Worm (Caenorhabditis elegans) whole organism, young adult: ENCODE results near the gene C39B5.6.
A peak's percentile ranks its signal among the peaks of the same experiment; 100 is the strongest.

ENCODE experiments used
- B0336.3 ChIP-seq: fragments of 200-800 bp; sonication (Bioruptor generic); IDR thresholded peaks from 2 replicates; pipeline ENCODE4 v1.3.6; 2022; ENCODE audit warnings: missing genetic modification characterization, missing compliant biosample characterization
- F22D6.2 ChIP-seq: sonication (generic microtip); optimal IDR thresholded peaks from 2 replicates; lab custom pipeline; 2016; ENCODE audit warnings: mild to moderate bottlenecking, missing genetic modification characterization, missing compliant biosample characterization
- F33H1.4 ChIP-seq: fragments of 200-800 bp; sonication (Bioruptor generic); IDR thresholded peaks from 2 replicates; pipeline ENCODE4 v1.3.6; 2022; ENCODE audit warnings: missing genetic modification reagents, missing genetic modification characterization, missing compliant biosample characterization
- F39B2.1 ChIP-seq: fragments of 200-800 bp; sonication (Bioruptor generic); IDR thresholded peaks from 2 replicates; pipeline ENCODE4 v1.3.6; 2022; ENCODE audit warnings: missing genetic modification reagents, missing genetic modification characterization, missing compliant biosample characterization
- F57C9.4 ChIP-seq: sonication (generic microtip); optimal IDR thresholded peaks from 2 replicates; lab custom pipeline; 2017; ENCODE audit warnings: mild to moderate bottlenecking, missing genetic modification characterization, missing compliant biosample characterization
- K11D2.4 ChIP-seq: fragments of 200-800 bp; sonication (Bioruptor generic); IDR thresholded peaks from 2 replicates; pipeline ENCODE4 v1.3.6; 2022; ENCODE audit warnings: missing genetic modification reagents, missing genetic modification characterization, missing compliant biosample characterization
- T07F8.4 ChIP-seq: sonication (generic microtip); optimal IDR thresholded peaks from 2 replicates; lab custom pipeline; 2016; ENCODE audit warnings: mild to moderate bottlenecking, missing genetic modification characterization, moderate library complexity, missing compliant biosample characterization
- Y53F4B.3 ChIP-seq: fragments of 200-800 bp; sonication (Bioruptor generic); IDR thresholded peaks from 2 replicates; pipeline ENCODE4 v1.3.6; 2022; ENCODE audit warnings: missing genetic modification reagents, missing genetic modification characterization, missing compliant biosample characterization
- Y53G8AR.9 ChIP-seq: fragments of 200-800 bp; sonication (Bioruptor generic); conservative IDR thresholded peaks from 2 replicates; pipeline ENCODE4 v1.3.6; 2022; ENCODE audit warnings: missing genetic modification reagents, missing genetic modification characterization, missing compliant biosample characterization
- Y67H2A.10 ChIP-seq: fragments of 200-800 bp; sonication (Bioruptor generic); conservative IDR thresholded peaks from 2 replicates; pipeline ENCODE4 v1.3.6; 2022; ENCODE audit warnings: missing genetic modification reagents, missing genetic modification characterization, missing compliant biosample characterization
- akir-1 ChIP-seq: fragments of 200-800 bp; sonication (Bioruptor generic); optimal IDR thresholded peaks from 2 replicates; lab custom pipeline; 2018; ENCODE audit warnings: mild to moderate bottlenecking, missing genetic modification characterization, moderate library complexity, missing compliant biosample characterization
- attf-3 ChIP-seq: fragments of 200-800 bp; sonication (Bioruptor generic); conservative IDR thresholded peaks from 2 replicates; pipeline ENCODE4 v1.3.6; 2022; ENCODE audit warnings: missing genetic modification reagents, missing genetic modification characterization, missing compliant biosample characterization
- ccch-3 ChIP-seq: fragments of 200-800 bp; sonication (Bioruptor generic); optimal IDR thresholded peaks from 2 replicates; lab custom pipeline; 2018; ENCODE audit warnings: mild to moderate bottlenecking, missing genetic modification characterization, missing compliant biosample characterization
- cebp-1 ChIP-seq, 2 experiments: fragments of 200-800 bp in 1 of 2; sonication (Bioruptor generic) in 1 of 2; sonication (generic microtip) in 1 of 2; IDR thresholded peaks in 1 of 2; optimal IDR thresholded peaks in 1 of 2; 2 replicates each; pipeline versions ENCODE4 v1.3.6 to Lab custom; 2017 to 2022; ENCODE audit warnings: missing compliant biosample characterization in 2 of 2, missing genetic modification characterization in 2 of 2, mild to moderate bottlenecking in 1 of 2, missing genetic modification reagents in 1 of 2, moderate library complexity in 1 of 2
- ceh-27 ChIP-seq: fragments of 200-800 bp; sonication (Bioruptor generic); optimal IDR thresholded peaks from 2 replicates; lab custom pipeline; 2018; ENCODE audit warnings: mild to moderate bottlenecking, missing genetic modification characterization, moderate library complexity, missing compliant biosample characterization
- die-1 ChIP-seq: sonication (generic microtip); optimal IDR thresholded peaks from 2 replicates; lab custom pipeline; 2016; ENCODE audit warnings: missing genotype, mild to moderate bottlenecking, missing genetic modification characterization, missing compliant biosample characterization
- dpl-1 ChIP-seq: fragments of 150-350 bp; optimal IDR thresholded peaks from 2 replicates; lab custom pipeline; 2014; ENCODE audit warnings: missing biosample characterization, missing genetic modification reagents, missing genetic modification characterization
- egl-44 ChIP-seq: fragments of 200-800 bp; sonication (Bioruptor generic); IDR thresholded peaks from 2 replicates; pipeline ENCODE4 v1.3.6; 2022; ENCODE audit warnings: missing genetic modification reagents, missing genetic modification characterization, missing compliant biosample characterization
- egrh-3 ChIP-seq: fragments of 200-800 bp; sonication (Bioruptor generic); IDR thresholded peaks from 2 replicates; pipeline ENCODE4 v1.3.6; 2022; ENCODE audit warnings: missing genetic modification reagents, missing genetic modification characterization, missing compliant biosample characterization
- let-607 ChIP-seq, 2 experiments: fragments of 200-800 bp in 1 of 2; sonication (Bioruptor generic) in 1 of 2; sonication (generic microtip) in 1 of 2; optimal IDR thresholded peaks; 2 replicates each; lab custom pipeline; 2016 to 2018; ENCODE audit warnings: mild to moderate bottlenecking in 2 of 2, missing compliant biosample characterization in 2 of 2, missing genetic modification characterization in 2 of 2, moderate library complexity in 2 of 2, missing genotype in 1 of 2
- lsy-27 ChIP-seq: sonication (generic microtip); optimal IDR thresholded peaks from 2 replicates; lab custom pipeline; 2017; ENCODE audit warnings: missing genetic modification characterization, mild to moderate bottlenecking, missing compliant biosample characterization, antibody characterized with exemption, missing genotype, borderline replicate concordance; ENCODE audit not compliant: insufficient read depth
- madf-3 ChIP-seq: fragments of 200-800 bp; sonication (Bioruptor generic); IDR thresholded peaks from 2 replicates; pipeline ENCODE4 v1.3.6; 2022; ENCODE audit warnings: missing genetic modification reagents, missing genetic modification characterization, missing compliant biosample characterization
- mcd-1 ChIP-seq: fragments of 200-800 bp; sonication (Bioruptor generic); IDR thresholded peaks from 2 replicates; pipeline ENCODE4 v1.3.6; 2022; ENCODE audit warnings: missing genetic modification reagents, missing genetic modification characterization, missing compliant biosample characterization
- mel-28 ChIP-seq: sonication (generic microtip); optimal IDR thresholded peaks from 2 replicates; lab custom pipeline; 2016; ENCODE audit warnings: borderline replicate concordance, mild to moderate bottlenecking, missing genetic modification characterization, missing compliant biosample characterization
- mes-4 ChIP-seq: sonication (generic microtip); optimal IDR thresholded peaks from 2 replicates; lab custom pipeline; 2016; ENCODE audit warnings: missing genotype, missing genetic modification characterization, missing compliant biosample characterization
- nhr-80 ChIP-seq: sonication (generic microtip); optimal IDR thresholded peaks from 2 replicates; lab custom pipeline; 2016; ENCODE audit warnings: missing genetic modification characterization, missing compliant biosample characterization
- snpc-3.4 ChIP-seq: sonication (generic microtip); optimal IDR thresholded peaks from 2 replicates; lab custom pipeline; 2017; ENCODE audit warnings: missing genetic modification characterization, mild to moderate bottlenecking, missing compliant biosample characterization, antibody characterized with exemption, moderate library complexity, missing genotype, missing genetic modification reagents
- snpc-4 ChIP-seq, 5 experiments: fragments of 150-350 bp in 1 of 5; sonication (generic microtip) in 4 of 5; optimal IDR thresholded peaks; 2 replicates each; lab custom pipeline; 2014 to 2018; ENCODE audit warnings: missing genetic modification characterization in 5 of 5, missing biosample characterization in 3 of 5, antibody characterized with exemption in 2 of 5, mild to moderate bottlenecking in 2 of 5, missing compliant biosample characterization in 2 of 5, missing genotype in 2 of 5, moderate library complexity in 2 of 5, missing genetic modification reagents in 1 of 5
- ztf-25 ChIP-seq: fragments of 200-800 bp; sonication (Bioruptor generic); IDR thresholded peaks from 2 replicates; pipeline ENCODE4 v1.3.6; 2022; ENCODE audit warnings: missing genetic modification reagents, missing genetic modification characterization, missing compliant biosample characterization
- ztf-3 ChIP-seq: fragments of 200-800 bp; sonication (Bioruptor generic); optimal IDR thresholded peaks from 2 replicates; lab custom pipeline; 2018; ENCODE audit warnings: mild to moderate bottlenecking, missing genetic modification characterization, missing compliant biosample characterization
- ztf-6 ChIP-seq: fragments of 200-800 bp; sonication (Bioruptor generic); IDR thresholded peaks from 2 replicates; pipeline ENCODE4 v1.3.6; 2022; ENCODE audit warnings: missing genetic modification reagents, missing genetic modification characterization, missing compliant biosample characterization

The C39B5.6 gene

DNA sequence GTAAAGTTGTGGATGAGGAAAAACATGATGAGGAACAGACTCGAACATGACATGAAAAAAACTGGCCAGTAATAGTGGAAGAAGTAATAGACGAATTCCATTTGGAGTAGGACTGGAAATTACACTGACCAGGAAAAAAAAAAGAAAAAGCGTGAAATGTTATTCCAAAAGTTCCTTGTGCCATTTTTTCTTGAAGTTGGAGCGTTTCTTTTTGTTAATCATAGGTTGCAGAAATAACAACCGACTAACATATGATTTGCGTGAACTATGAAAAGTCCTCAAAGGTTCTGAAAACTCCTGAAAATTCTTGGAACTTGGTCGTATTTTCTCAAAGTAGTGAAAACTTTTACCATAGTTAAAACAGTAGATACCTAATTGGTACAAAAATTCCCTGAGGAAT, 47.9 kb downstream of the C39B5.6 start, which contains the start of gene srd-67:
Gene srd-67, minus strand, starts transcription at position 101 of the 400 bp plus-strand sequence.
- TF ChIP-seq Y53F4B.3 (GFP tag; lab: Robert Waterston, UW) = no peak
- no peak for TF ChIP-seq Y67H2A.10 (GFP tag; lab: Robert Waterston, UW)
- TF ChIP-seq dpl-1 (GFP tag; lab: Kevin White, UChicago) = no peak
- TF ChIP-seq F33H1.4 (GFP tag; lab: Robert Waterston, UW) = no peak
- TF ChIP-seq die-1 (tag; lab: Kevin White, UChicago) = no peak
- TF ChIP-seq let-607 (tag; optimal IDR thresholded peaks at IDR 0.05; lab: Kevin White, UChicago) = no peak
- TF ChIP-seq F22D6.2 (tag; lab: Kevin White, UChicago) = no peak
- TF ChIP-seq Y53G8AR.9 (GFP tag; lab: Robert Waterston, UW) = no peak
- no peak for TF ChIP-seq mcd-1 (GFP tag; lab: Robert Waterston, UW)
- no peak for TF ChIP-seq K11D2.4 (GFP tag; lab: Robert Waterston, UW)
- no peak for TF ChIP-seq snpc-4 (GFP tag; optimal IDR thresholded peaks at IDR 0.05; lab: Kevin White, UChicago)
- TF ChIP-seq snpc-4 (tag; optimal IDR thresholded peaks at IDR 0.05; lab: Kevin White, UChicago) = no peak
- no peak for TF ChIP-seq F39B2.1 (GFP tag; lab: Robert Waterston, UW)
- no peak for TF ChIP-seq madf-3
- TF ChIP-seq attf-3 (GFP tag; lab: Robert Waterston, UW) = no peak
- no peak for TF ChIP-seq egl-44 (GFP tag; lab: Robert Waterston, UW)
- TF ChIP-seq ceh-27 (GFP tag; lab: Kevin White, UChicago) = no peak
- TF ChIP-seq egrh-3 (GFP tag; lab: Robert Waterston, UW) = no peak
- TF ChIP-seq mel-28 (tag; lab: Kevin White, UChicago) = no peak

DNA sequence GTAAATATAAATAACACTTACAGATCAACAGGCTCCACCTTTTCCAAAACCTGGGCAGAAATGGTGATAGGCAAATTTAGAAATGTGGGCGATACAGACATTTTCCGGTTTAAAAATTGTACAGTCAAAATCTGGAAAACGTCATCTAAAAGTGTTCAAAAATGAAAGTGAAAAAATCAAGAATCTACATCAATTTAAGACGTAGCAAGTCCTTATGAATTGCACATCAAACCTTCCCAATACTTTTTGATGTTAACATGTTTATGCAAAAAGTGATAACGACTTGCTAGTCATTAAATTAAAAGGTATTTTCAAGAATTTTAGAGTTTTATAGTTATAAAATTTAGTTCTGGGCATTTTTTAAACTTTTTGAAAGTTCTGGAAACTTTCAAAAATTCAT, 53.5 kb downstream of the C39B5.6 start, which contains the start of gene fbxa-7:
Gene fbxa-7, minus strand, starts transcription at position 101 of the 400 bp plus-strand sequence.
- TF ChIP-seq snpc-3.4 (no peak), T07F8.4 (tag; lab: Kevin White, UChicago) (no peak), ztf-25 (GFP tag; lab: Robert Waterston, UW) (no peak), ztf-3 (GFP tag; lab: Kevin White, UChicago) (no peak), ztf-6 (GFP tag; lab: Robert Waterston, UW) (no peak), B0336.3 (GFP tag; lab: Robert Waterston, UW) (no peak)
- TF ChIP-seq, all 124 proteins: peak for 0

DNA sequence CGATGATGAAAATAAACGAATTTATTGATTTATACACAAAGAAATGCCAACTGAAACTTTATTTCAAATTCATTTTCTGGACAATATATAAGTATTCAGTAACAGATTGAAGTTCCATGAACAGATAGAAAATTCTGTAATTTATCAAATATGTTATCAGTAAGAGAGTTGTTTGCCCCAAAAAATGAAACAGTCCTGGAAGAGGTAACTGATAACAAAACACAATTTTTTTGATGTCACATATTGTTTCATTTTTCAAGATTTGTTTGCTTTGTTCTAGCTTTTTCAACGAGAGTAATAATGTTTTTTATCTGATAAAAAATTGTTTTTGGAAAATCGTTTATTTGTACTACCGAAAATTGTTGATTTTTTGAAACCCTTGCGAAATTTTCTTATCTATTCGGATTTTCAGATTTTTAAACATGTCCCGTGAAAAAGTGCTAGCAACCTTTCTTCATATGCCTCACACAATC, 55.3 kb downstream of the C39B5.6 start, which contains the start of gene fbxa-73:
Gene fbxa-73, plus strand, starts transcription at position 423 of the 473 bp plus-strand sequence.
- no peak for TF ChIP-seq F57C9.4 (tag; lab: Kevin White, UChicago)
- peak; percentile 26 for TF ChIP-seq nhr-80 (tag; lab: Kevin White, UChicago)
- TF ChIP-seq lsy-27 (tag; lab: Kevin White, UChicago) = no peak
- no peak for TF ChIP-seq mes-4 (tag; lab: Kevin White, UChicago)
- TF ChIP-seq akir-1 = no peak
- no peak for TF ChIP-seq cebp-1 (GFP tag; IDR thresholded peaks at IDR 0.05; lab: Robert Waterston, UW)
- no peak for TF ChIP-seq cebp-1 (tag; optimal IDR thresholded peaks at IDR 0.05; lab: Kevin White, UChicago)
- TF ChIP-seq T07F8.4 (tag; lab: Kevin White, UChicago) = no peak

DNA sequence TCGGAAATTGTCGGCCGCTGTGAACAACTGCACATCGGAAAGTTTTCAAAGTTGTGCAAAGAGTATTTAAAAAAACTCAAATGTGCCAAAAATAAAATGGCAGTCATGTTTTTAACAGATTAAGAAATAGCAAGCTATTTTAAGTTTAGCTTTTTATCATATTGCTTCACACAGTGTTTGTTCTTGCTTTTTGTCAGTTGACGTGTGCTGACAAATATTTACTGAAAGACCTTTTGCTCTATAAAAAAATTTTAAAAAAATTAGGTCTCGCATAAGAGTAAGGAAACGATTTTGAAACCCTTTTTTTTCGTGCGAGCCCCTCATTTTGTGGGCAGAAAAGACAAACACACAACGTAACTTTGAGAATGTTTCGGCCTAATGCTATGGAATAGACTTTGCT, 57.7 kb downstream of the C39B5.6 start, which contains the start of gene fbxa-71:
Gene fbxa-71, plus strand, starts transcription at position 301 of the 400 bp plus-strand sequence.
- TF ChIP-seq ccch-3 = no peak
